Worm (Caenorhabditis elegans) whole organism, L4 larva: ENCODE results near the gene srt-16.

Experiments
- Y105C5A.15 ChIP-seq: fragments of 200-800 bp; sonication (Bioruptor generic); IDR thresholded peaks from 2 replicates; pipeline ENCODE4 v1.3.6; 2022; ENCODE audit warnings: missing genetic modification characterization, missing compliant biosample characterization
- Y48G9A.11 ChIP-seq: fragments of 200-800 bp; sonication (Bioruptor generic); IDR thresholded peaks from 2 replicates; pipeline ENCODE4 v1.3.6; 2022; ENCODE audit warnings: missing genetic modification reagents, missing genetic modification characterization, missing compliant biosample characterization
- aly-2 ChIP-seq: sonication (generic microtip); optimal IDR thresholded peaks from 2 replicates; lab custom pipeline; 2018; ENCODE audit warnings: missing biosample characterization, missing genetic modification characterization
- daf-16 ChIP-seq, 3 experiments: sonication (generic microtip); optimal IDR thresholded peaks; 2 replicates each; lab custom pipeline; 2016 to 2017; ENCODE audit warnings: missing genetic modification characterization in 3 of 3, missing genetic modification reagents in 3 of 3, mild to moderate bottlenecking in 2 of 3, missing compliant biosample characterization in 2 of 3, missing biosample characterization in 1 of 3, moderate library complexity in 1 of 3
- fos-1 ChIP-seq: fragments of 150-350 bp; optimal IDR thresholded peaks from 2 replicates; lab custom pipeline; 2014; ENCODE audit warnings: missing biosample characterization, missing genetic modification characterization
- lin-13 ChIP-seq: fragments of 150-350 bp; optimal IDR thresholded peaks from 2 replicates; lab custom pipeline; 2014; ENCODE audit warnings: missing biosample characterization, missing genetic modification reagents, missing genetic modification characterization
- mdt-29 ChIP-seq: fragments of 200-800 bp; sonication (Bioruptor generic); IDR thresholded peaks from 2 replicates; pipeline ENCODE4 v1.3.6; 2022; ENCODE audit warnings: missing genetic modification reagents, missing genetic modification characterization, missing compliant biosample characterization
- nhr-102 ChIP-seq: sonication (generic microtip); optimal IDR thresholded peaks from 2 replicates; lab custom pipeline; 2016; ENCODE audit warnings: mild to moderate bottlenecking, missing genetic modification characterization, moderate library complexity, missing compliant biosample characterization
- nhr-237 ChIP-seq: sonication (generic microtip); optimal IDR thresholded peaks from 2 replicates; lab custom pipeline; 2017; ENCODE audit warnings: missing biosample characterization, missing genetic modification characterization
- saeg-2 ChIP-seq: fragments of 200-800 bp; sonication (Bioruptor generic); IDR thresholded peaks from 2 replicates; pipeline ENCODE4 v1.3.6; 2022; ENCODE audit warnings: missing genetic modification reagents, missing genetic modification characterization, missing compliant biosample characterization
- unc-62 ChIP-seq, 3 experiments: fragments of 150-350 bp in 1 of 3; sonication (generic microtip); optimal IDR thresholded peaks in 2 of 3; peaks in 1 of 3; 1 replicate in 1 of 3; 2 replicates in 2 of 3; lab custom pipeline; 2014 to 2017; ENCODE audit warnings: missing biosample characterization in 3 of 3, missing genetic modification characterization in 3 of 3, missing genetic modification reagents in 3 of 3, missing genotype in 1 of 3

DNA sequence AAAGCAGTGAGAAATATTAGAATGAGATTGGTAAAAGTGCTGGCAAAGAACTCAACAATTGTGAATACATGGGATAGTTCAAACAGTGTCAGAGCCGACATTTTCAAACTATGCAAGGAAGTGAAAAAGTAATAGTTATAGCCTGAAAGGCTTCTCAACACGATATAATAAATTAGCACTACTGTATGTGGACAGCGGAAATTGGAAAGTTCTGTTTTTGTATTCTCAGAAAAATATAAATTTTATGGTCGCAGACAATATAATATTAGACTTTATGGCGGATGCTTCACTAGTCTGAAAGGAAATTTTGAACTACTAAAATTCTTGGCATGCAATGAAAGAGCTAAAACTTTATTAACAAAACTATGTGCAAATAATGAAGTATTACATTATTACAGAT is 41.5 kb upstream of the srt-16 start, which contains the start of gene str-69:
- TF ChIP-seq nhr-102 (tag; lab: Kevin White, UChicago) (no peak), lin-13 (no peak), Y105C5A.15 (GFP tag; lab: Robert Waterston, UW) (no peak), nhr-237 (tag; lab: Kevin White, UChicago) (no peak), aly-2 (tag; lab: Kevin White, UChicago) (no peak), fos-1 (tag; lab: Kevin White, UChicago) (no peak), mdt-29 (no peak), saeg-2 (GFP tag; lab: Robert Waterston, UW) (no peak), unc-62 (GFP tag; optimal IDR thresholded peaks at IDR 0.05 in 1 of 2; lab: Kevin White, UChicago) (no peak), unc-62 (tag; optimal IDR thresholded peaks at IDR 0.05; lab: Kevin White, UChicago) (no peak), daf-16 (GFP tag; optimal IDR thresholded peaks at IDR 0.05; lab: Kevin White, UChicago) (no peak), daf-16 (tag; optimal IDR thresholded peaks at IDR 0.05; lab: Kevin White, UChicago) (no peak), Y48G9A.11 (no peak)
